Worm (Caenorhabditis elegans): Measurements from ENCODE around the gene F31E3.2.

F31E3.2 gene

DNA sequence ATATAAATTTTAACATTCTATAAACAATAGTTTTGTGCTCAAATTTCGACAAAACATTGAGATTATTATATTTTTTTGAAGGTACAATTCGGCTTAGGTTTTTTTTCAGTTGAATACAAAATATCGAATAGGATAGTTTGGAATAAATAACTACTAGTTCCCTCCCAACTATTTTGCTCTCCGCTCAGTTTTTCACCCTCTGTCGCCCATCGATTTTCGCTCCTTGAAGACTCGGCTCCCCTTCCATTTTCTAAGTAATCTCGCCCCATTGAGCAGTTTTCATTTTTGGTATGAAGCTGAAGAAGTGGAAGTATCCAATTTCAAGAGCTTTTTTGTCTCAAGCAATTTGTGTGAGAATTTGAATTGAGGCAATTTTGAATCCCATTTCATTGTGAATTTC lies at the start of gene F31E3.2:
Gene F31E3.2, plus strand, starts transcription at position 301 of the 400 bp plus-strand sequence.
- TF ChIP-seq W03F9.2 (tag; optimal IDR thresholded peaks at IDR 0.05) (no peak), dao-5 (tag; optimal IDR thresholded peaks at IDR 0.05) (no peak), him-1 (tag; optimal IDR thresholded peaks at IDR 0.05) (no peak)

DNA sequence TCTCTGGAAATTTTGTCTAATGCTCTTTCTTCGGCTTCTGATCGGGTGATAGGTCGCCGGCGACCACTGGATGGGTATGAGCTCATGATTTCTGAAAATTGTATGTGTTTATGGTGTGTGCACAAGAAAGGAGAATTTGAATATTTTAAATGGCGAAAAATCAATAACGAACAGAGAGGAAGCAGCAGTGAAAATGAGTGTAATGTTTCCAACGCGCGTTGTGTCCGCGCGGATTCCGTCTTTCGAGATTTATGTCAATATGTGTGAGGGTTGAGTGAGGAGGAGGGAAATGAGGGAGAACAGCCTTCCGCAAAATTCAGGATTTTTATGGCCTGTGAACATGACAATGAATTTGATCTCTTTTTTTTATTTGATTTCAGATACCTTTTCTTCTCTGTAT lies 45.1 kb upstream of the F31E3.2 start, which contains the start of gene flap-1:
Gene flap-1, minus strand, starts transcription at position 101 of the 400 bp plus-strand sequence.
- TF ChIP-seq dao-5 (tag; optimal IDR thresholded peaks at IDR 0.05) (no peak), W03F9.2 (tag; optimal IDR thresholded peaks at IDR 0.05) (no peak), him-1 (tag; optimal IDR thresholded peaks at IDR 0.05) (no peak)

- TF ChIP-seq him-1 (tag; optimal IDR thresholded peaks at IDR 0.05) (no peak), dao-5 (tag; optimal IDR thresholded peaks at IDR 0.05) (no peak), W03F9.2 (tag; optimal IDR thresholded peaks at IDR 0.05) (peak; percentile 77)
Observed at ce11 chrIII:6929558-6930167, 44.1 kb upstream of the F31E3.2 start, which contains the start of gene inf-1. Gene inf-1 (plus strand): TSS chrIII:6930134.

DNA sequence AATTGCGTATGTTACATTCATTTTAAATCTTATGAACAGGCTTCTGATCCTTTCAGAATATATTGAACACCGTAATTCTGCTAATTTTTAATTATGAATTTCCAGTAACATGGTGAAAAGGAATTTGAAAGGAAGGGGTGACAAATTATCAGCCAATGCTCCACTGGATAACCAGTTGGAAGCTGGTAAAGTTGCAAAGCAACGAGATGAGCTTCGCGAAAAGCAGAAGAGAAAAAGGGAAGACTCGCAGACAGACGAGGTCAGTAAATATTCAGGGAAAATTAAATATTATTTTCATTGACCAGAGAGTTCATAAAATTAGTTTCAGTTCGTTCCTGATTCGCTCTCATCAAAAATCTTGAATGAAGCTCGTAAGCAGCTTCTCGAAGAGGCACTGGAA lies 41.9 kb upstream of the F31E3.2 start, which contains the start of gene byn-1:
Gene byn-1, plus strand, starts transcription at position 106 of the 400 bp plus-strand sequence.
- no peak for TF ChIP-seq him-1 (tag; optimal IDR thresholded peaks at IDR 0.05)
- TF ChIP-seq dao-5 (tag; optimal IDR thresholded peaks at IDR 0.05), result no peak
- no peak for TF ChIP-seq W03F9.2 (tag; optimal IDR thresholded peaks at IDR 0.05)

ce11 chrIII:6935269-6936017 lies 38.3 kb upstream of the F31E3.2 start, which contains the start of the genes F57B9.8 and coq-2:
Gene F57B9.8 (minus strand): TSS chrIII:6935319.
Gene coq-2 (plus strand): TSS chrIII:6935967.
- no peak for TF ChIP-seq him-1 (tag; optimal IDR thresholded peaks at IDR 0.05)
- no peak for TF ChIP-seq dao-5 (tag; optimal IDR thresholded peaks at IDR 0.05)
- TF ChIP-seq W03F9.2 (tag; optimal IDR thresholded peaks at IDR 0.05), result no peak

ce11 chrIII:6939523-6939922 lies 34.3 kb upstream of the F31E3.2 start, which contains the start of gene F57B9.3:
Gene F57B9.3 (plus strand): TSS chrIII:6939823.
- TF ChIP-seq him-1 (tag; optimal IDR thresholded peaks at IDR 0.05) (no peak), W03F9.2 (tag; optimal IDR thresholded peaks at IDR 0.05) (no peak), dao-5 (tag; optimal IDR thresholded peaks at IDR 0.05) (no peak)

DNA sequence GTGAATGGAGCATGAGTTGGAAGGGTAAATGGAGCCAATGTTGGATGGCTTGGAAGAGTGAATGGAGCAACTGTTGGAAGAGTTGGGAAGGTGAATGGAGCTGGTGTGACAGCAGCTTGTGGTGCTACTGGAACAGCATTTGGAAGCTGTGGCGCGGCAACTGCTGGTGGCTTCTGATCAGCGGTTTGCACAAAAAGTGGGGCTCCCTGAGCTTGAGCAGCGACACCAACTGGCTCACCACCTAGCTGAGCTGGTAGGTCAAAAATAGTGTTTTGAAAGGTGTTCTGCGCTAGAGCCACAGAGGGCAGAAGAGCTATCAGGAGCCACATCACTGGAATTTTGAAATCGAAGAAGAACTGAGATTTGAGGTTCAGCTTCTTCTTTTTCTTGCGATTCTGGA lies 28.5 kb upstream of the F31E3.2 start:
- no peak for TF ChIP-seq W03F9.2 (tag; optimal IDR thresholded peaks at IDR 0.05)
- no peak for TF ChIP-seq dao-5 (tag; optimal IDR thresholded peaks at IDR 0.05)
- no peak for TF ChIP-seq him-1 (tag; optimal IDR thresholded peaks at IDR 0.05)

- TF ChIP-seq him-1 (tag; optimal IDR thresholded peaks at IDR 0.05), result no peak
- TF ChIP-seq dao-5 (tag; optimal IDR thresholded peaks at IDR 0.05), result no peak
- TF ChIP-seq W03F9.2 (tag; optimal IDR thresholded peaks at IDR 0.05), result no peak
Observed at ce11 chrIII:6945747-6946146, 28.0 kb upstream of the F31E3.2 start, which contains the start of gene abu-13. Gene abu-13 (minus strand): TSS chrIII:6945898.

DNA sequence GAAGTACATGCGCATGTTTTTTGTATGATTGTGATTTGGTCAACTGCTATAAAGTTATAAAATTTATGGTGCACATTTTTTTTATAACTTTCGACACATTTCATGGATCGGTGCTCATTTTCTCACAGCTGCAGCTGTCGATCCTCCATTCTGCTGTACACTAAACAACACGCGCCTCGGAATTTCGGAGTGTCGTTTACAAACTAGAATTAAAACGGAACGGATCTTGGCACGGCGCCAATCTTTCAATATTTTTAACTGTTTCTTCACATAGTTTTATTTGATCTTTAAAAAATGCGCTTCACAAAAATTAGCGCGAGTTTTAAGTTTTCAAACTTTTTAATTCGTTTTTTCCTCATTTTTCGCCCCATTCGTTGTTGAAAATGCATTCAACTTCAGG lies 27.4 kb upstream of the F31E3.2 start, which contains the start of gene let-711:
Gene let-711, plus strand, starts transcription at position 337 of the 400 bp plus-strand sequence.
- TF ChIP-seq dao-5 (tag; optimal IDR thresholded peaks at IDR 0.05) (no peak), him-1 (tag; optimal IDR thresholded peaks at IDR 0.05) (no peak), W03F9.2 (tag; optimal IDR thresholded peaks at IDR 0.05) (no peak)

DNA sequence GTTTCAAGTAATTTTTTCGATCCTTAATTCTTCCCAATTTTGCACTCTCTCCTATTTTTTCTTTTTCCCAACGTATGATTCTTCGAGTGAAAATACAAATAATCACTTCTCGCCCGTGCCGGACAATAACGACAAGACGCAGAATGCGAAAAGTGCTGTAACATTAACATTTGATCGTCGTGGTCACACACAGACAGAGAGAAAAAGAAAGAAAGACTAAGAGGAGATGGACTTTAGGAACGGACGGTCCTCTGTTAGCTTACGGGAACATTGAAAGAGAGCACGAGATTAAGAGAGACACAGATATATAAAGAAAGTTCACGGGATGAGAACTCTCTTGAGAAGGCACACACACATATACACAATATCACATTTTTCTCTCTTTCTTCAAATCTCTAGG lies 25.9 kb upstream of the F31E3.2 start:
- no peak for TF ChIP-seq dao-5 (tag; optimal IDR thresholded peaks at IDR 0.05)
- TF ChIP-seq W03F9.2 (tag; optimal IDR thresholded peaks at IDR 0.05), result no peak
- no peak for TF ChIP-seq him-1 (tag; optimal IDR thresholded peaks at IDR 0.05)

DNA sequence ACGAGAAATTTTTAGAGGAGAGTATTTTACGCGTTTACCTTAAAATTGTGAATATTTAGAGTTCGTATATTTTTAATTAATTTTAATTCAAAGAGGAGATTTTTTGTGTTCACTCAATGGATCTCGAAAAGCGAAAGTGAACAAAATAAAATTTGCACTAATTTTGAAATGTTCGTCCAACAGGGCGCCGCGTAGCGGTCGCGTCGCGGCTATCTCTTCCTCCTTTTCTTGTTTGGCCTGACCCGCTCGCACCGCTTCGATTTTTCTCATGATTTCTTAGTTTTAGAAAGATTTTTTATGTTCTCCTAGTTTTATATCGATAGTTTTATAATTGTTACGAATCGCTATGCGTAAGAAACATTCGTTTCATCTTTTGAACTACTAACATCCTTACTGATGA lies 22.3 kb upstream of the F31E3.2 start:
- TF ChIP-seq W03F9.2 (tag; optimal IDR thresholded peaks at IDR 0.05), result no peak
- TF ChIP-seq him-1 (tag; optimal IDR thresholded peaks at IDR 0.05), result no peak
- no peak for TF ChIP-seq dao-5 (tag; optimal IDR thresholded peaks at IDR 0.05)

- TF ChIP-seq dao-5 (tag; optimal IDR thresholded peaks at IDR 0.05) (no peak), W03F9.2 (tag; optimal IDR thresholded peaks at IDR 0.05) (no peak)
Observed at ce11 chrIII:6953373-6953772, 20.4 kb upstream of the F31E3.2 start.

- TF ChIP-seq him-1 (tag; optimal IDR thresholded peaks at IDR 0.05) (no peak), W03F9.2 (tag; optimal IDR thresholded peaks at IDR 0.05) (no peak), dao-5 (tag; optimal IDR thresholded peaks at IDR 0.05) (no peak)
Observed at ce11 chrIII:6953978-6954377, 19.8 kb upstream of the F31E3.2 start.

- TF ChIP-seq W03F9.2 (tag; optimal IDR thresholded peaks at IDR 0.05) (no peak), dao-5 (tag; optimal IDR thresholded peaks at IDR 0.05) (no peak), him-1 (tag; optimal IDR thresholded peaks at IDR 0.05) (no peak)
Observed at ce11 chrIII:6955766-6956165, 18.0 kb upstream of the F31E3.2 start.
